Worm (Caenorhabditis elegans): ENCODE measurements around the gene K12H6.4.

Gene K12H6.4

DNA sequence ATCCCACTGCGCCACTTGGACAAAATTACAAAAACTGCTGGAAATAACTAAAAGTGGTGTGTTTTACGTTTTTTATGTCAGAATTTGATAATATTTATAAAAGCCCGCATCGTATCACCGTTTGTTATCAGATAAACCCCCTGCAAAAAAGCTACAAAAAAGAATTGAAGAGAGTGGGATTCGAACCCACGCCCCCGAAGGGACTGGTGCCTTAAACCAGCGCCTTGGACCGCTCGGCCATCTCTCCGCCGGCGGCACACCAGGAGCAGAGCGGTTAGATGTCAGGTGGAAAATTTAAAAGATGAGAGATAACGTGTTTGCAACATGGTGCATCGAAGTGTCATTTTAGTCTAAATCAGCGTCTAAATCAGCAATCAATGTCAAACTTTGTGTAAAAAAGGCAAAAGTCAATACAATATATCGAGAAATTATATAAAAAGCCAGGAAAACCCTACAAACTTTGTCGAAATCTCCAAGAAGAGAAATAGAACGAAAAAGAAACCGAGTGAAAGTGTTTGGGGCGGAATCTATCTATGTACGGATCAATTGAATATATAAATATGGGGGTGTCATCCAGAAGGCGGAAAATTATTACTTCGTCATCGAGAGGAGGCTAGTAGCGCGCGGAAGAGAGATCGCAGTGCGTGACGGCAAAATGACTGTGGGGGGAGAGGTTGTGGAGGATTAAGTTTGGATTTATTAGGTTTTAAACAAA lies 37.5 kb upstream of the K12H6.4 start (continued):
- no peak for TF ChIP-seq F37D6.2 (tag; optimal IDR thresholded peaks at IDR 0.05)
- TF ChIP-seq T20F7.1 (GFP tag; optimal IDR thresholded peaks at IDR 0.05): no peak
- no peak for TF ChIP-seq daf-12 (tag; optimal IDR thresholded peaks at IDR 0.05)
- no peak for TF ChIP-seq F49E8.2 (tag; optimal IDR thresholded peaks at IDR 0.05; ENCODE audit: borderline replicate concordance)
- TF ChIP-seq ceh-28 (tag; optimal IDR thresholded peaks at IDR 0.05): no peak
- no peak for TF ChIP-seq mxl-3 (GFP tag; optimal IDR thresholded peaks at IDR 0.05)
- TF ChIP-seq lin-38 (GFP tag; IDR thresholded peaks at IDR 0.05): peak; percentile 67
- TF ChIP-seq ceh-82 (tag; optimal IDR thresholded peaks at IDR 0.05): no peak
- no peak for TF ChIP-seq dmd-9 (GFP tag; IDR thresholded peaks at IDR 0.05)
- TF ChIP-seq nhr-48 (tag; optimal IDR thresholded peaks at IDR 0.05): no peak
- TF ChIP-seq pqm-1 (tag; optimal IDR thresholded peaks at IDR 0.05): no peak
- TF ChIP-seq set-16 (GFP tag; IDR thresholded peaks at IDR 0.05): peak; percentile 71
- no peak for TF ChIP-seq ceh-32 (tag; optimal IDR thresholded peaks at IDR 0.05; ENCODE audit: poor library complexity)
- peak; percentile 9 for TF ChIP-seq nhr-28 (tag; optimal IDR thresholded peaks at IDR 0.05)
- no peak for TF ChIP-seq tag-97 (GFP tag; IDR thresholded peaks at IDR 0.05)
- TF ChIP-seq hlh-30 (tag; optimal IDR thresholded peaks at IDR 0.05; ENCODE audit: insufficient read depth): no peak
- TF ChIP-seq lin-29 (GFP tag; IDR thresholded peaks at IDR 0.05): no peak
- TF ChIP-seq gei-8 (GFP tag; optimal IDR thresholded peaks at IDR 0.05): no peak
- peak; percentile 30; the same call in 1 of the 2 replicates for TF ChIP-seq Y105C5A.15 (GFP tag; IDR thresholded peaks at IDR 0.05)
- no peak for TF ChIP-seq zip-2 (tag; optimal IDR thresholded peaks at IDR 0.05)
- TF ChIP-seq nhr-111 (GFP tag; optimal IDR thresholded peaks at IDR 0.05): no peak
- no peak for TF ChIP-seq dpl-1 (GFP tag; optimal IDR thresholded peaks at IDR 0.05)
- peak; percentile 42; the same call in 1 of the 2 replicates for TF ChIP-seq ZK337.2 (GFP tag; IDR thresholded peaks at IDR 0.05)
- TF ChIP-seq spr-3 (GFP tag; optimal IDR thresholded peaks at IDR 0.05): no peak
- no peak for TF ChIP-seq nhr-77 (tag; optimal IDR thresholded peaks at IDR 0.05)
- peak; percentile 49 for TF ChIP-seq mes-2 (tag; optimal IDR thresholded peaks at IDR 0.05; ENCODE audit: poor library complexity, severe bottlenecking)
- no peak for TF ChIP-seq nhr-25 (tag; optimal IDR thresholded peaks at IDR 0.05; ENCODE audit: borderline replicate concordance, insufficient read depth)
- peak; percentile 85 for TF ChIP-seq egl-43 (GFP tag; IDR thresholded peaks at IDR 0.05)
- TF ChIP-seq lsy-2 (tag; optimal IDR thresholded peaks at IDR 0.05): no peak
- TF ChIP-seq hlh-11 (tag; optimal IDR thresholded peaks at IDR 0.05): peak; percentile 14
- no peak for TF ChIP-seq ceh-44 (GFP tag; IDR thresholded peaks at IDR 0.05)
- no peak for TF ChIP-seq ztf-11 (tag; optimal IDR thresholded peaks at IDR 0.05)
- no peak for TF ChIP-seq Y5F2A.4 (GFP tag; optimal IDR thresholded peaks at IDR 0.05)
- TF ChIP-seq lim-7 (GFP tag; IDR thresholded peaks at IDR 0.05): peak; percentile 71
- TF ChIP-seq zag-1 (tag; optimal IDR thresholded peaks at IDR 0.05): no peak
- peak; percentile 75; the same call in 1 of the 2 replicates for TF ChIP-seq pha-4 (GFP tag; IDR thresholded peaks at IDR 0.05)
- no peak for TF ChIP-seq pha-4 (tag; optimal IDR thresholded peaks at IDR 0.05)
- TF ChIP-seq zfp-2 (tag; optimal IDR thresholded peaks at IDR 0.05): no peak
- TF ChIP-seq mep-1 (tag; optimal IDR thresholded peaks at IDR 0.05): no peak
- TF ChIP-seq Y48G9A.11 (GFP tag; IDR thresholded peaks at IDR 0.05): 0 out of 2 replicates have a peak, but pooled peaks have one; percentile 33
- no peak for TF ChIP-seq unc-62 (GFP tag; optimal IDR thresholded peaks at IDR 0.05 in 1 of 2)
- TF ChIP-seq unc-62 (tag; optimal IDR thresholded peaks at IDR 0.05): no peak
- TF ChIP-seq jun-1 (tag; optimal IDR thresholded peaks at IDR 0.05): no peak
- no peak for TF ChIP-seq nhr-6 (tag; optimal IDR thresholded peaks at IDR 0.05)
- peak; percentile 95 for TF ChIP-seq aha-1 (tag)
- TF ChIP-seq R02D3.7 (tag; optimal IDR thresholded peaks at IDR 0.05): no peak
- no peak for TF ChIP-seq cey-2 (tag; optimal IDR thresholded peaks at IDR 0.05; ENCODE audit: borderline replicate concordance, insufficient read depth)
- no peak for TF ChIP-seq nhr-76 (tag; optimal IDR thresholded peaks at IDR 0.05)
- no peak for TF ChIP-seq skn-1 (tag; optimal IDR thresholded peaks at IDR 0.05)
- 0 out of 2 replicates have a peak, but pooled peaks have one; percentile 23 for TF ChIP-seq ctbp-1 (GFP tag; IDR thresholded peaks at IDR 0.05)

Measured in whole organism, L4 larva.